Worm (Caenorhabditis elegans) whole organism, L2 larva: ENCODE data around the gene dpff-1.

Experiments used
- Y55F3AM.14 ChIP-seq: fragments of 200-800 bp; sonication (Bioruptor generic); optimal IDR thresholded peaks from 2 replicates; lab custom pipeline; 2018; ENCODE audit warnings: mild to moderate bottlenecking, missing genetic modification characterization, missing compliant biosample characterization
- ama-1 ChIP-seq: fragments of 150-350 bp; optimal IDR thresholded peaks from 2 replicates; lab custom pipeline; 2018; ENCODE audit warnings: inconsistent platforms
- ceh-82 ChIP-seq: fragments of 150-350 bp; optimal IDR thresholded peaks from 2 replicates; lab custom pipeline; 2014; ENCODE audit warnings: missing biosample characterization, missing genetic modification characterization
- elt-1 ChIP-seq: fragments of 150-350 bp; optimal IDR thresholded peaks from 2 replicates; lab custom pipeline; 2014; ENCODE audit warnings: missing biosample characterization, missing genetic modification characterization
- lin-11 ChIP-seq: fragments of 150-350 bp; sonication (generic microtip); optimal IDR thresholded peaks from 2 replicates; lab custom pipeline; 2014; ENCODE audit warnings: missing biosample characterization, missing genetic modification characterization, inconsistent platforms, mixed read lengths
- lin-13 ChIP-seq: fragments of 150-350 bp; optimal IDR thresholded peaks from 2 replicates; lab custom pipeline; 2014; ENCODE audit warnings: missing biosample characterization, missing genetic modification reagents, missing genetic modification characterization
- lin-39 ChIP-seq: fragments of 150-350 bp; optimal IDR thresholded peaks from 2 replicates; lab custom pipeline; 2014; ENCODE audit warnings: missing biosample characterization, missing genetic modification reagents, missing genetic modification characterization
- mab-5 ChIP-seq: fragments of 150-350 bp; optimal IDR thresholded peaks from 2 replicates; lab custom pipeline; 2014; ENCODE audit warnings: missing biosample characterization, missing genetic modification characterization
- nhr-11 ChIP-seq: fragments of 150-350 bp; optimal IDR thresholded peaks from 2 replicates; lab custom pipeline; 2014; ENCODE audit warnings: missing biosample characterization, missing genetic modification characterization
- nhr-6 ChIP-seq: fragments of 150-350 bp; optimal IDR thresholded peaks from 2 replicates; lab custom pipeline; 2014; ENCODE audit warnings: missing biosample characterization, missing genetic modification characterization
- nhr-77 ChIP-seq: fragments of 150-350 bp; optimal IDR thresholded peaks from 2 replicates; lab custom pipeline; 2014; ENCODE audit warnings: missing biosample characterization, missing genetic modification characterization
- peb-1 ChIP-seq: fragments of 150-350 bp; optimal IDR thresholded peaks from 2 replicates; lab custom pipeline; 2014; ENCODE audit warnings: missing biosample characterization, missing genetic modification characterization
- unc-39 ChIP-seq: fragments of 150-350 bp; optimal IDR thresholded peaks from 2 replicates; lab custom pipeline; 2014; ENCODE audit warnings: missing biosample characterization, missing genetic modification characterization
- ztf-1 ChIP-seq: fragments of 200-800 bp; sonication (Bioruptor generic); conservative IDR thresholded peaks from 2 replicates; pipeline ENCODE4 v1.3.6; 2022; ENCODE audit warnings: missing genetic modification characterization, missing compliant biosample characterization

DNA sequence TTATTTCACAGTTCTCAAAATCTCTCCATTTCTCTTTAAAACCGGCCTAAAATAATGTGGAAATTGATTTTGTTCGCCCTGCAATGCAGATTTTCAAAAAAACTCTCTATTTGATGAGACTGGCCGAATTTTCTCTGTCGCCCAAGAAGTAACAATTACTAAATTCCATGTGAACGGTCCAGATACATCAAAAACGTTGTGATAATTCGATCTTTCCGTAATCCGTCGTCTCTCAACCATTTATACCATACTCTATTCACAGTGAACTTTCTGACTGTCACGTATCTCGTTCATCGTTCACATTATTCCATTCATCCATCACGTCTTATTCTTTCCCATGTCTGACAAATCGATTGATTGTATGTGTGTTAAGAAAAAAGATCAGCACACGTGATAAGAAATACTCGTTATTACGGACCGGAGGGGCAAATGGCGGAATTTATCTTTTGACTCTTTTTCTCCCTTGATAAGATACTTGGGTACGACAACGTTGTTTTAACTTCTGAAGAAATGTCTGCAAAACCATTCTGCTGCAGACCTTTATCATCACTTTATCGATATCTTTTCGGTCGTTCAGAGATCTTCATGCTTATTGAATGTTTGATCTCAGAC is 15.0 kb upstream of the dpff-1 start:
- TF ChIP-seq ama-1 (lab: Kevin White, UChicago) (no peak), elt-1 (tag; lab: Kevin White, UChicago) (no peak), lin-39 (tag; lab: Kevin White, UChicago) (no peak), mab-5 (tag; lab: Kevin White, UChicago) (no peak), nhr-77 (tag; lab: Kevin White, UChicago) (no peak), ceh-82 (no peak), lin-13 (no peak), nhr-11 (tag; lab: Kevin White, UChicago) (no peak), Y55F3AM.14 (GFP tag; lab: Kevin White, UChicago) (no peak), nhr-6 (tag; lab: Kevin White, UChicago) (no peak), unc-39 (tag; lab: Kevin White, UChicago) (no peak), lin-11 (tag; lab: Kevin White, UChicago) (no peak), peb-1 (no peak), ztf-1 (GFP tag; lab: Robert Waterston, UW) (no peak)
